Fruit fly (Drosophila melanogaster) whole organism: ENCODE results near the gene CG12290.

ENCODE experiments used
- CG8478 ChIP-seq: fragments of >200 bp; optimal IDR thresholded peaks from 2 replicates; lab custom pipeline; 2018; ENCODE audit warnings: inconsistent platforms
- EcR ChIP-seq, 2 experiments: fragments of >200 bp; optimal IDR thresholded peaks; 2 replicates each; lab custom pipeline; 2017; ENCODE audit warnings: missing biosample characterization in 2 of 2, missing genetic modification characterization in 2 of 2, missing genetic modification reagents in 2 of 2
- pan ChIP-seq: fragments of >200 bp; optimal IDR thresholded peaks from 2 replicates; lab custom pipeline; 2017
- psq ChIP-seq: fragments of >200 bp; optimal IDR thresholded peaks from 2 replicates; lab custom pipeline; 2017
- usp ChIP-seq: fragments of >200 bp; optimal IDR thresholded peaks from 2 replicates; lab custom pipeline; 2017; ENCODE audit warnings: missing biosample characterization, missing genetic modification characterization, mixed read lengths

dm6 chr3R:26247801-26248525 is 17.9 kb downstream of the CG12290 start:
- no peak for TF ChIP-seq pan
- no peak for TF ChIP-seq CG8478 (lab: Kevin White, UChicago)
- TF ChIP-seq usp, result no peak
- TF ChIP-seq psq (lab: Kevin White, UChicago), result no peak
- no peak for TF ChIP-seq EcR (GFP tag; optimal IDR thresholded peaks at IDR 0.05; lab: Kevin White, UChicago)
